Worm (Caenorhabditis elegans) whole organism, L4 larva: ENCODE measurements around the gene fbxa-51.

Experiments
- ZK546.5 ChIP-seq, 2 experiments: sonication (generic microtip); optimal IDR thresholded peaks; 2 replicates each; lab custom pipeline; 2017; ENCODE audit warnings: missing biosample characterization in 2 of 2, missing genetic modification characterization in 2 of 2
- ces-1 ChIP-seq: fragments of 150-350 bp; sonication (generic microtip); optimal IDR thresholded peaks from 4 replicates; lab custom pipeline; 2014; ENCODE audit warnings: missing biosample characterization, missing genetic modification reagents, missing genetic modification characterization
- jun-1 ChIP-seq: fragments of 150-350 bp; optimal IDR thresholded peaks from 2 replicates; lab custom pipeline; 2014; ENCODE audit warnings: missing biosample characterization, missing genetic modification reagents, missing genetic modification characterization
- lim-7 ChIP-seq: fragments of 200-800 bp; sonication (Bioruptor generic); IDR thresholded peaks from 2 replicates; pipeline ENCODE4 v1.3.6; 2022; ENCODE audit warnings: missing genetic modification characterization, missing compliant biosample characterization
- lir-3 ChIP-seq: sonication (generic microtip); optimal IDR thresholded peaks from 2 replicates; lab custom pipeline; 2016; ENCODE audit warnings: mild to moderate bottlenecking, missing genetic modification characterization, missing compliant biosample characterization
- nhr-6 ChIP-seq: fragments of 150-350 bp; optimal IDR thresholded peaks from 2 replicates; lab custom pipeline; 2014; ENCODE audit warnings: missing biosample characterization, missing genetic modification characterization
- unc-62 ChIP-seq, 3 experiments: fragments of 150-350 bp in 1 of 3; sonication (generic microtip); optimal IDR thresholded peaks in 2 of 3; peaks in 1 of 3; 1 replicate in 1 of 3; 2 replicates in 2 of 3; lab custom pipeline; 2014 to 2017; ENCODE audit warnings: missing biosample characterization in 3 of 3, missing genetic modification characterization in 3 of 3, missing genetic modification reagents in 3 of 3, missing genotype in 1 of 3
- zfp-3 ChIP-seq: fragments of 200-800 bp; sonication (Bioruptor generic); conservative IDR thresholded peaks from 2 replicates; pipeline ENCODE4 v1.3.6; 2022; ENCODE audit warnings: missing genetic modification reagents, missing genetic modification characterization, missing compliant biosample characterization

- no peak for TF ChIP-seq ZK546.5 (tag; optimal IDR thresholded peaks at IDR 0.05; lab: Kevin White, UChicago)
- TF ChIP-seq lir-3 (tag; lab: Kevin White, UChicago), result no peak
- no peak for TF ChIP-seq lim-7 (GFP tag; lab: Robert Waterston, UW)
- no peak for TF ChIP-seq ces-1 (GFP tag; lab: Kevin White, UChicago)
- TF ChIP-seq nhr-6, result no peak
- TF ChIP-seq jun-1, result no peak
- no peak for TF ChIP-seq zfp-3
- no peak for TF ChIP-seq unc-62 (GFP tag; optimal IDR thresholded peaks at IDR 0.05 in 1 of 2; lab: Kevin White, UChicago)
- no peak for TF ChIP-seq unc-62 (tag; optimal IDR thresholded peaks at IDR 0.05; lab: Kevin White, UChicago)
Measured at ce11 chrIII:926216-926615, 35.9 kb upstream of the fbxa-51 start, which contains the start of gene pef-1.
